Fruit fly (Drosophila melanogaster) whole organism, prepupa: ENCODE measurements around the gene Clamp.

Experiments used
- CG11294 ChIP-seq: fragments of 200-800 bp; sonication (Bioruptor generic); IDR thresholded peaks from 2 replicates; pipeline ENCODE4 v1.3.6; 2022; ENCODE audit warnings: missing biosample characterization, missing genetic modification characterization
- CG16779 ChIP-seq: fragments of 200-800 bp; sonication (Bioruptor generic); optimal IDR thresholded peaks from 3 replicates; lab custom pipeline; 2017; ENCODE audit warnings: missing biosample characterization, mild to moderate bottlenecking, missing genetic modification characterization
- CG4318 ChIP-seq: fragments of 200-800 bp; sonication (Bioruptor generic); optimal IDR thresholded peaks from 3 replicates; lab custom pipeline; 2017; ENCODE audit warnings: missing biosample characterization, mild to moderate bottlenecking, missing genetic modification characterization
- CG6854 ChIP-seq: fragments of 200-800 bp; sonication (Bioruptor generic); optimal IDR thresholded peaks from 2 replicates; lab custom pipeline; 2017; ENCODE audit warnings: missing biosample characterization, mild to moderate bottlenecking, missing genetic modification characterization
- CG9139 ChIP-seq: fragments of 200-800 bp; sonication (Bioruptor generic); optimal IDR thresholded peaks from 3 replicates; lab custom pipeline; 2017; ENCODE audit warnings: missing biosample characterization, mild to moderate bottlenecking, missing genetic modification characterization
- Eip78C ChIP-seq: fragments of 200-800 bp; sonication (Bioruptor generic); peaks from one replicate; lab custom pipeline; 2016; ENCODE audit warnings: missing biosample characterization, missing genetic modification characterization
- Eip93F ChIP-seq: fragments of 200-800 bp; sonication (Bioruptor generic); optimal IDR thresholded peaks from 2 replicates; lab custom pipeline; 2016; ENCODE audit warnings: missing biosample characterization, mild to moderate bottlenecking, missing genetic modification characterization
- Hr38 ChIP-seq: sonication (Bioruptor generic); optimal IDR thresholded peaks from 2 replicates; lab custom pipeline; 2016; ENCODE audit warnings: missing biosample characterization, missing genetic modification characterization
- Smox ChIP-seq: fragments of 200-800 bp; sonication (Bioruptor generic); optimal IDR thresholded peaks from 3 replicates; lab custom pipeline; 2016; ENCODE audit warnings: missing biosample characterization, missing genetic modification characterization
- acj6 ChIP-seq: fragments of 200-800 bp; sonication (Bioruptor generic); optimal IDR thresholded peaks from 3 replicates; lab custom pipeline; 2016; ENCODE audit warnings: missing biosample characterization, missing genetic modification characterization
- vri ChIP-seq: fragments of 200-800 bp; sonication (Bioruptor generic); optimal IDR thresholded peaks from 3 replicates; lab custom pipeline; 2016; ENCODE audit warnings: missing biosample characterization, mild to moderate bottlenecking, missing genetic modification characterization

dm6 chr2L:22169044-22169515 is at the start of gene Clamp:
- no peak for TF ChIP-seq CG16779
- TF ChIP-seq Hr38 (GFP tag; lab: Kevin White, UChicago), result no peak
- no peak for TF ChIP-seq CG9139
- TF ChIP-seq CG6854 (GFP tag; lab: Kevin White, UChicago), result peak; percentile 15
- no peak for TF ChIP-seq CG4318
- no peak for TF ChIP-seq Eip93F (GFP tag; lab: Kevin White, UChicago)
- no peak for TF ChIP-seq CG11294 (GFP tag; lab: Robert Waterston, UW)
- peak; percentile 12 for TF ChIP-seq Eip78C (GFP tag; lab: Kevin White, UChicago)
- no peak for TF ChIP-seq acj6 (GFP tag; lab: Kevin White, UChicago)
- TF ChIP-seq vri, result no peak
- TF ChIP-seq Smox (GFP tag; lab: Kevin White, UChicago), result no peak
